Fruit fly (Drosophila melanogaster): Measurements from ENCODE around the gene CG15734.

Gene CG15734

dm6 chrX:12085694-12086093 is 1.1 kb downstream of the CG15734 start:
- no peak for TF ChIP-seq Pif1A (GFP tag; optimal IDR thresholded peaks at IDR 0.05)
- TF ChIP-seq D1 (tag; optimal IDR thresholded peaks at IDR 0.05): no peak
- TF ChIP-seq EcR (GFP tag; optimal IDR thresholded peaks at IDR 0.05): no peak
- TF ChIP-seq rn (GFP tag; IDR thresholded peaks at IDR 0.05): no peak
- no peak for TF ChIP-seq CG14655 (GFP tag; optimal IDR thresholded peaks at IDR 0.05)
- no peak for TF ChIP-seq Ets98B (GFP tag; IDR thresholded peaks at IDR 0.05)
- no peak for TF ChIP-seq gl (tag; optimal IDR thresholded peaks at IDR 0.05)
- TF ChIP-seq CG9948 (tag; optimal IDR thresholded peaks at IDR 0.05): no peak
- TF ChIP-seq Pif1B (GFP tag; optimal IDR thresholded peaks at IDR 0.05): no peak
- TF ChIP-seq CG8301 (tag; optimal IDR thresholded peaks at IDR 0.05): no peak
- TF ChIP-seq CG4496 (GFP tag; IDR thresholded peaks at IDR 0.05): no peak
- no peak for TF ChIP-seq fd96Ca (GFP tag; IDR thresholded peaks at IDR 0.05)

- no peak for TF ChIP-seq CG14655 (GFP tag; optimal IDR thresholded peaks at IDR 0.05)
- no peak for TF ChIP-seq CG4496 (GFP tag; IDR thresholded peaks at IDR 0.05)
- no peak for TF ChIP-seq CG12605 (GFP tag; IDR thresholded peaks at IDR 0.05)
- peak; percentile 12 for TF ChIP-seq CG8159 (tag; optimal IDR thresholded peaks at IDR 0.05)
- no peak for TF ChIP-seq CG15710 (tag; optimal IDR thresholded peaks at IDR 0.05)
- no peak for TF ChIP-seq Snoo (tag; optimal IDR thresholded peaks at IDR 0.05)
- peak; percentile 7 for TF ChIP-seq CG17806 (tag; optimal IDR thresholded peaks at IDR 0.05)
These were observed 2.4 kb downstream of the CG15734 start for dm6 chrX:12084406-12084805.

- TF ChIP-seq CG15710 (tag; optimal IDR thresholded peaks at IDR 0.05) (no peak), CG8159 (tag; optimal IDR thresholded peaks at IDR 0.05) (peak; percentile 20)
These were observed 4.6 kb downstream of the CG15734 start for dm6 chrX:12082244-12082643.

dm6 chrX:12076243-12076642 is 10.6 kb downstream of the CG15734 start:
- TF ChIP-seq fd96Ca (GFP tag; IDR thresholded peaks at IDR 0.05) (no peak), CG4496 (GFP tag; IDR thresholded peaks at IDR 0.05) (no peak), Pif1A (GFP tag; optimal IDR thresholded peaks at IDR 0.05) (no peak), CG10348 (GFP tag; IDR thresholded peaks at IDR 0.05) (no peak), EcR (GFP tag; optimal IDR thresholded peaks at IDR 0.05) (no peak), CG32121 (GFP tag; IDR thresholded peaks at IDR 0.05) (no peak), gl (tag; optimal IDR thresholded peaks at IDR 0.05) (no peak), CG8301 (tag; optimal IDR thresholded peaks at IDR 0.05) (no peak), CG8159 (tag; optimal IDR thresholded peaks at IDR 0.05) (peak; percentile 59), CG13204 (GFP tag; optimal IDR thresholded peaks at IDR 0.05) (no peak), CG15710 (tag; optimal IDR thresholded peaks at IDR 0.05) (peak; percentile 21), Pif1B (GFP tag; optimal IDR thresholded peaks at IDR 0.05) (no peak), Snoo (tag; optimal IDR thresholded peaks at IDR 0.05) (no peak), CG12605 (GFP tag; IDR thresholded peaks at IDR 0.05) (no peak), CG34367 (tag; optimal IDR thresholded peaks at IDR 0.05) (peak; percentile 15), CG17806 (tag; optimal IDR thresholded peaks at IDR 0.05) (peak; percentile 26), CG9948 (tag; optimal IDR thresholded peaks at IDR 0.05) (peak; percentile 21), Ets98B (GFP tag; IDR thresholded peaks at IDR 0.05) (no peak), D1 (tag; optimal IDR thresholded peaks at IDR 0.05) (no peak), rn (GFP tag; IDR thresholded peaks at IDR 0.05) (no peak), CG14655 (GFP tag; optimal IDR thresholded peaks at IDR 0.05) (peak; percentile 21)

- TF ChIP-seq CG14655 (GFP tag; optimal IDR thresholded peaks at IDR 0.05): peak; percentile 24
- TF ChIP-seq CG9948 (tag; optimal IDR thresholded peaks at IDR 0.05): peak; percentile 11
- TF ChIP-seq CG15710 (tag; optimal IDR thresholded peaks at IDR 0.05): peak; percentile 25
- peak; percentile 17; the same call in 1 of the 3 replicates for TF ChIP-seq CG4496 (GFP tag; IDR thresholded peaks at IDR 0.05)
- TF ChIP-seq CG8159 (tag; optimal IDR thresholded peaks at IDR 0.05): peak; percentile 28
- TF ChIP-seq Snoo (tag; optimal IDR thresholded peaks at IDR 0.05): no peak
These were observed 11.3 kb downstream of the CG15734 start for dm6 chrX:12075569-12075968.

- peak; percentile 24 for TF ChIP-seq CG8159 (tag; optimal IDR thresholded peaks at IDR 0.05)
- TF ChIP-seq CG10348 (GFP tag; IDR thresholded peaks at IDR 0.05): no peak
- no peak for TF ChIP-seq Ets98B (GFP tag; IDR thresholded peaks at IDR 0.05)
- TF ChIP-seq CG32121 (GFP tag; IDR thresholded peaks at IDR 0.05): no peak
These were observed 13.2 kb downstream of the CG15734 start for dm6 chrX:12073637-12074036.

- no peak for TF ChIP-seq CG4496 (GFP tag; IDR thresholded peaks at IDR 0.05)
- no peak for TF ChIP-seq gl (tag; optimal IDR thresholded peaks at IDR 0.05)
- TF ChIP-seq EcR (GFP tag; optimal IDR thresholded peaks at IDR 0.05): no peak
These were observed 14.1 kb downstream of the CG15734 start, which contains the start of gene moon for dm6 chrX:12072718-12073117. TSS of gene moon (minus strand) at chrX:12072818.

dm6 chrX:12070137-12070536 is 16.7 kb downstream of the CG15734 start, which contains the start of gene CG34323:
TSS of gene CG34323 (plus strand) at chrX:12070437.
- TF ChIP-seq CG9948 (tag; optimal IDR thresholded peaks at IDR 0.05) (no peak), EcR (GFP tag; optimal IDR thresholded peaks at IDR 0.05) (no peak), CG34367 (tag; optimal IDR thresholded peaks at IDR 0.05) (no peak), fd96Ca (GFP tag; IDR thresholded peaks at IDR 0.05) (no peak), CG15710 (tag; optimal IDR thresholded peaks at IDR 0.05) (no peak), CG32121 (GFP tag; IDR thresholded peaks at IDR 0.05) (no peak), CG8159 (tag; optimal IDR thresholded peaks at IDR 0.05) (no peak), CG12605 (GFP tag; IDR thresholded peaks at IDR 0.05) (no peak), CG8301 (tag; optimal IDR thresholded peaks at IDR 0.05) (no peak), CG14655 (GFP tag; optimal IDR thresholded peaks at IDR 0.05) (no peak), CG13204 (GFP tag; optimal IDR thresholded peaks at IDR 0.05) (no peak)
